Fruit fly (Drosophila melanogaster) S2 (cell line): ENCODE results near the gene CG46434.

ENCODE experiments used
- CG8478 ChIP-seq: fragments of >200 bp; optimal IDR thresholded peaks from 2 replicates; lab custom pipeline; 2018
- CTCF ChIP-seq, 2 experiments: fragments of >200 bp; optimal IDR thresholded peaks; 2 replicates each; lab custom pipeline; 2018

- TF ChIP-seq CG8478 (lab: Kevin White, UChicago) (no peak), CTCF (optimal IDR thresholded peaks at IDR 0.05; lab: Kevin White, UChicago) (no peak)
These were observed 40.2 kb downstream of the CG46434 start, which contains the start of gene CG9452 for dm6 chr3L:19503770-19504169.
